Fruit fly (Drosophila melanogaster) whole organism, pupa: Measurements from ENCODE around the gene Galphai.

ENCODE experiments used
- CG14655 ChIP-seq: fragments of 200-800 bp; sonication (Bioruptor generic); optimal IDR thresholded peaks from 3 replicates; lab custom pipeline; 2017; ENCODE audit warnings: mild to moderate bottlenecking, missing biosample characterization, missing genetic modification reagents, missing genetic modification characterization
- CG8301 ChIP-seq: fragments of 200-800 bp; sonication (Bioruptor generic); optimal IDR thresholded peaks from 2 replicates; lab custom pipeline; 2018; ENCODE audit warnings: missing biosample characterization, mild to moderate bottlenecking, missing genetic modification characterization
- D1 ChIP-seq: fragments of 200-800 bp; sonication (Bioruptor generic); optimal IDR thresholded peaks from 2 replicates; lab custom pipeline; 2018; ENCODE audit warnings: missing biosample characterization, mild to moderate bottlenecking, missing genetic modification characterization, moderate library complexity
- Ets98B ChIP-seq: fragments of 200-800 bp; sonication (Bioruptor generic); IDR thresholded peaks from 2 replicates; pipeline ENCODE4 v1.3.6; 2022; ENCODE audit warnings: missing biosample characterization, missing genetic modification characterization
- Pif1B ChIP-seq: fragments of 200-800 bp; sonication (Bioruptor generic); optimal IDR thresholded peaks from 3 replicates; lab custom pipeline; 2016; ENCODE audit warnings: missing biosample characterization, missing genetic modification characterization
- rn ChIP-seq: fragments of 200-800 bp; sonication (Bioruptor generic); IDR thresholded peaks from 2 replicates; pipeline ENCODE4 v1.3.6; 2022; ENCODE audit warnings: missing biosample characterization, missing genetic modification characterization

dm6 chr3L:6943204-6943947 is 36.5 kb downstream of the Galphai start:
- TF ChIP-seq CG14655 (GFP tag; lab: Kevin White, UChicago) (peak; percentile 35), rn (GFP tag; lab: Robert Waterston, UW) (no peak), Pif1B (no peak), D1 (tag; lab: Kevin White, UChicago) (no peak), Ets98B (peak; percentile 39), CG8301 (tag; lab: Kevin White, UChicago) (no peak)
